Worm (Caenorhabditis elegans) whole organism, L2 larva: ENCODE results near the gene gck-1.

Experiments
- nhr-6 ChIP-seq: fragments of 150-350 bp; optimal IDR thresholded peaks from 2 replicates; lab custom pipeline; 2014; ENCODE audit warnings: missing biosample characterization, missing genetic modification characterization
- snpc-4 ChIP-seq: fragments of 150-350 bp; optimal IDR thresholded peaks from 2 replicates; lab custom pipeline; 2014; ENCODE audit warnings: missing biosample characterization, missing genetic modification characterization

- TF ChIP-seq nhr-6 (no peak), snpc-4 (no peak)
Measured at ce11 chrV:8934264-8934663, 13.3 kb upstream of the gck-1 start.
